Worm (Caenorhabditis elegans): Measurements from ENCODE around the gene pik-1.

DNA sequence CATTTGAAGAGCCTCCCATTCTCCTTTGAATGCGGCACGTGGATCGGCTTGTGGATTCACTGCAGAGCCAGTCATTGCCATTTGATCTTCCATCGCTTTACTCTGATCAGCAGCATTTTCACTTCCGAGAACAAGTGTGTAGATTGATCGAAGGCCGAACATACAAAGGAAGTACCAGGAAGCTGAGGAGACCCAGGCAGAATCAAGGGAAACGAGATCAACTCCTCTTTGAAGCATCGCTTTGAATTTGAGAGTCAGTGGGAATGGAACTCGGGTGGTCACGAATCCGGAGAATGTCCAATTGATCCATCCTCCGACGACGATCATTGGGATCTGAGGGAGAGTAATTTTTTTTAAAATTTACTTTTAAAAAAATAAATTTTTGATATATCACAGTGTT is 35.3 kb upstream of the pik-1 start:
- no peak for TF ChIP-seq hmg-4 (GFP tag; optimal IDR thresholded peaks at IDR 0.05)
- TF ChIP-seq ama-1 (optimal IDR thresholded peaks at IDR 0.05), result peak; percentile 28
- no peak for TF ChIP-seq sea-1 (GFP tag; conservative IDR thresholded peaks at IDR 0.05)
- TF ChIP-seq aly-1 (tag; optimal IDR thresholded peaks at IDR 0.05), result no peak
- no peak for TF ChIP-seq ceh-13 (GFP tag; optimal IDR thresholded peaks at IDR 0.05)
- no peak for TF ChIP-seq tra-4 (tag; optimal IDR thresholded peaks at IDR 0.05)
- no peak for TF ChIP-seq scrt-1 (GFP tag; IDR thresholded peaks at IDR 0.05)
- no peak for TF ChIP-seq tbx-37 (GFP tag; conservative IDR thresholded peaks at IDR 0.05)
- no peak for TF ChIP-seq F13C5.2 (tag; optimal IDR thresholded peaks at IDR 0.05)
- no peak for TF ChIP-seq pes-1 (GFP tag; IDR thresholded peaks at IDR 0.05)
- TF ChIP-seq B0310.2 (tag; optimal IDR thresholded peaks at IDR 0.05), result no peak
- no peak for TF ChIP-seq hmbx-1 (tag; optimal IDR thresholded peaks at IDR 0.05)
- TF ChIP-seq flt-1 (GFP tag; IDR thresholded peaks at IDR 0.05), result no peak

Measured in whole organism, early embryonic.